Fruit fly (Drosophila melanogaster) whole organism, embryonic: ENCODE data around the gene CG13056.

ENCODE experiments used
- Asciz ChIP-seq: fragments of 200-800 bp; sonication (Bioruptor generic); optimal IDR thresholded peaks from 2 replicates; lab custom pipeline; 2017; ENCODE audit warnings: missing biosample characterization, mild to moderate bottlenecking, missing genetic modification characterization, missing genetic modification reagents
- Bgb ChIP-seq: fragments of 200-800 bp; sonication (Bioruptor generic); IDR thresholded peaks from 2 replicates; pipeline ENCODE4 v1.3.6; 2022; ENCODE audit warnings: missing biosample characterization, missing genetic modification characterization; ENCODE audit not compliant: partially characterized antibody
- CG10209 ChIP-seq: fragments of 200-800 bp; sonication (Bioruptor generic); optimal IDR thresholded peaks from 3 replicates; lab custom pipeline; 2017; ENCODE audit warnings: missing biosample characterization, mild to moderate bottlenecking, missing genetic modification characterization, missing genetic modification reagents
- CG11456 ChIP-seq: fragments of 200-800 bp; sonication (Bioruptor generic); IDR thresholded peaks from 3 replicates; pipeline ENCODE4 v1.3.6; 2022; ENCODE audit warnings: missing biosample characterization, missing genetic modification characterization
- CG12219 ChIP-seq: fragments of 200-800 bp; sonication (Bioruptor generic); optimal IDR thresholded peaks from 3 replicates; lab custom pipeline; 2018; ENCODE audit warnings: missing biosample characterization, mild to moderate bottlenecking, missing genetic modification characterization
- CG12299 ChIP-seq: fragments of 200-800 bp; sonication (Bioruptor generic); optimal IDR thresholded peaks from 2 replicates; lab custom pipeline; 2018; ENCODE audit warnings: missing biosample characterization, mild to moderate bottlenecking, missing genetic modification characterization
- CG12391 ChIP-seq: fragments of 200-800 bp; sonication (Bioruptor generic); optimal IDR thresholded peaks from 3 replicates; lab custom pipeline; 2018; ENCODE audit warnings: missing biosample characterization, mild to moderate bottlenecking, missing genetic modification characterization, moderate library complexity
- CG12744 ChIP-seq: fragments of 200-800 bp; sonication (Bioruptor generic); optimal IDR thresholded peaks from 2 replicates; lab custom pipeline; 2016; ENCODE audit warnings: missing biosample characterization, missing genetic modification characterization
- CG15073 ChIP-seq: fragments of 200-800 bp; sonication (Bioruptor generic); optimal IDR thresholded peaks from 2 replicates; lab custom pipeline; 2016; ENCODE audit warnings: missing biosample characterization, missing genetic modification characterization
- CG16813 ChIP-seq: fragments of 200-800 bp; sonication (Bioruptor generic); IDR thresholded peaks from 3 replicates; pipeline ENCODE4 v1.3.6; 2022; ENCODE audit warnings: missing biosample characterization, missing genetic modification characterization; ENCODE audit not compliant: partially characterized antibody
- CG17568 ChIP-seq: fragments of 200-800 bp; sonication (Bioruptor generic); optimal IDR thresholded peaks from 2 replicates; lab custom pipeline; 2018; ENCODE audit warnings: missing biosample characterization, mild to moderate bottlenecking, missing genetic modification characterization, moderate library complexity
- CG17829 ChIP-seq: fragments of 200-800 bp; optimal IDR thresholded peaks from 2 replicates; lab custom pipeline; 2019; ENCODE audit warnings: missing biosample characterization, mild to moderate bottlenecking, missing genetic modification characterization, moderate library complexity
- CG18764 ChIP-seq: fragments of 200-800 bp; sonication (Bioruptor generic); optimal IDR thresholded peaks from 3 replicates; lab custom pipeline; 2016; ENCODE audit warnings: missing biosample characterization, missing genetic modification characterization
- CG2199 ChIP-seq: fragments of 200-800 bp; sonication (Bioruptor generic); IDR thresholded peaks from 3 replicates; pipeline ENCODE4 v1.3.6; 2022; ENCODE audit warnings: missing biosample characterization, missing genetic modification characterization
- CG30020 ChIP-seq: fragments of 200-800 bp; optimal IDR thresholded peaks from 2 replicates; lab custom pipeline; 2019; ENCODE audit warnings: missing biosample characterization, mild to moderate bottlenecking, missing genetic modification characterization, moderate library complexity
- CG30403 ChIP-seq: fragments of 200-800 bp; sonication (Bioruptor generic); optimal IDR thresholded peaks from 3 replicates; lab custom pipeline; 2016; ENCODE audit warnings: missing biosample characterization, missing genetic modification characterization
- CG34224 ChIP-seq: fragments of 200-800 bp; sonication (Bioruptor generic); IDR thresholded peaks from 3 replicates; pipeline ENCODE4 v1.3.6; 2022; ENCODE audit warnings: missing biosample characterization, missing genetic modification characterization; ENCODE audit not compliant: partially characterized antibody
- CG4328 ChIP-seq: fragments of 200-800 bp; sonication (Bioruptor generic); optimal IDR thresholded peaks from 3 replicates; lab custom pipeline; 2017; ENCODE audit warnings: missing biosample characterization, missing genetic modification reagents, missing genetic modification characterization
- CG8089 ChIP-seq: fragments of 200-800 bp; sonication (Bioruptor generic); optimal IDR thresholded peaks from 3 replicates; lab custom pipeline; 2016; ENCODE audit warnings: missing biosample characterization, missing genetic modification characterization
- CG8478 ChIP-seq: fragments of >200 bp; optimal IDR thresholded peaks from 2 replicates; lab custom pipeline; 2018
- CG8944 ChIP-seq: fragments of 200-800 bp; sonication (Bioruptor generic); optimal IDR thresholded peaks from 3 replicates; lab custom pipeline; 2016; ENCODE audit warnings: missing biosample characterization, missing genetic modification characterization
- CkIIα-i1 ChIP-seq: fragments of 200-800 bp; sonication (Bioruptor generic); IDR thresholded peaks from 2 replicates; pipeline ENCODE4 v1.3.6; 2022; ENCODE audit warnings: missing biosample characterization, missing genetic modification characterization
- CrebB ChIP-seq: fragments of 200-800 bp; sonication (Bioruptor generic); optimal IDR thresholded peaks from 3 replicates; lab custom pipeline; 2018; ENCODE audit warnings: missing biosample characterization, mild to moderate bottlenecking, missing genetic modification characterization
- D ChIP-seq, 2 experiments: fragments of 200-800 bp in 1 of 2; fragments of >200 bp in 1 of 2; sonication (Bioruptor generic) in 1 of 2; optimal IDR thresholded peaks; 2 replicates in 1 of 2; 3 replicates in 1 of 2; lab custom pipeline; 2017; ENCODE audit warnings: mild to moderate bottlenecking in 1 of 2, missing biosample characterization in 1 of 2, missing genetic modification characterization in 1 of 2, missing genetic modification reagents in 1 of 2
- HLH3B ChIP-seq: fragments of 200-800 bp; sonication (Bioruptor generic); IDR thresholded peaks from 2 replicates; pipeline ENCODE4 v1.3.6; 2022; ENCODE audit warnings: missing biosample characterization, missing genetic modification characterization
- HLH54F ChIP-seq: fragments of 200-800 bp; sonication (Bioruptor generic); optimal IDR thresholded peaks from 3 replicates; lab custom pipeline; 2016; ENCODE audit warnings: missing biosample characterization, missing genetic modification characterization
- NC2α ChIP-seq: fragments of 200-800 bp; sonication (Bioruptor generic); optimal IDR thresholded peaks from 2 replicates; lab custom pipeline; 2016; ENCODE audit warnings: missing biosample characterization, missing genetic modification characterization
- NFAT ChIP-seq: fragments of 200-800 bp; sonication (Bioruptor generic); IDR thresholded peaks from 2 replicates; pipeline ENCODE4 v1.3.6; 2022; ENCODE audit warnings: missing biosample characterization, missing genetic modification characterization
- Nf-YC ChIP-seq: fragments of 200-800 bp; optimal IDR thresholded peaks from 3 replicates; lab custom pipeline; 2019; ENCODE audit warnings: missing biosample characterization, mild to moderate bottlenecking, missing genetic modification characterization, moderate library complexity
- Ptx1 ChIP-seq: fragments of 200-800 bp; sonication (Bioruptor generic); IDR thresholded peaks from 2 replicates; pipeline ENCODE4 v1.3.6; 2022; ENCODE audit warnings: missing biosample characterization, missing genetic modification characterization
- Rfx ChIP-seq: fragments of 200-800 bp; sonication (Bioruptor generic); IDR thresholded peaks from 2 replicates; pipeline ENCODE4 v1.3.6; 2022; ENCODE audit warnings: missing biosample characterization, missing genetic modification characterization
- br ChIP-seq: fragments of >200 bp; optimal IDR thresholded peaks from 2 replicates; lab custom pipeline; 2017
- ci ChIP-seq: fragments of 200-800 bp; sonication (Bioruptor generic); IDR thresholded peaks from 3 replicates; pipeline ENCODE4 v1.3.6; 2022; ENCODE audit warnings: missing biosample characterization, missing genetic modification characterization
- esg ChIP-seq: fragments of 200-800 bp; sonication (Bioruptor generic); conservative IDR thresholded peaks from 2 replicates; pipeline ENCODE4 v1.3.6; 2022; ENCODE audit warnings: missing biosample characterization, missing genetic modification characterization
- fu2 ChIP-seq: fragments of 200-800 bp; sonication (Bioruptor generic); optimal IDR thresholded peaks from 2 replicates; lab custom pipeline; 2016; ENCODE audit warnings: missing biosample characterization, missing genetic modification characterization
- gcm2 ChIP-seq: fragments of 200-800 bp; sonication (Bioruptor generic); optimal IDR thresholded peaks from 2 replicates; lab custom pipeline; 2016; ENCODE audit warnings: missing biosample characterization, missing genetic modification characterization
- gem ChIP-seq: fragments of 200-800 bp; sonication (Bioruptor generic); optimal IDR thresholded peaks from 2 replicates; lab custom pipeline; 2019; ENCODE audit warnings: missing biosample characterization, mild to moderate bottlenecking, missing genetic modification characterization, moderate library complexity
- hkb ChIP-seq, 2 experiments: fragments of 200-800 bp in 1 of 2; fragments of >200 bp in 1 of 2; sonication (Bioruptor generic) in 1 of 2; IDR thresholded peaks in 1 of 2; optimal IDR thresholded peaks in 1 of 2; 2 replicates each; pipeline versions ENCODE4 v1.3.6 to Lab custom; 2017 to 2022; ENCODE audit warnings: missing biosample characterization in 1 of 2, missing genetic modification characterization in 1 of 2
- klu ChIP-seq: fragments of 200-800 bp; sonication (Bioruptor generic); IDR thresholded peaks from 2 replicates; pipeline ENCODE4 v1.3.6; 2022; ENCODE audit warnings: missing biosample characterization, missing genetic modification characterization
- lab ChIP-seq: fragments of 200-800 bp; sonication (Bioruptor generic); optimal IDR thresholded peaks from 3 replicates; lab custom pipeline; 2017; ENCODE audit warnings: missing biosample characterization, missing genetic modification characterization, mild to moderate bottlenecking, moderate library complexity, missing genetic modification reagents
- org-1 ChIP-seq: fragments of 200-800 bp; sonication (Bioruptor generic); optimal IDR thresholded peaks from 2 replicates; lab custom pipeline; 2017; ENCODE audit warnings: missing biosample characterization, missing genetic modification characterization
- pho ChIP-seq: fragments of 200-800 bp; sonication (Bioruptor generic); optimal IDR thresholded peaks from 2 replicates; lab custom pipeline; 2016; ENCODE audit warnings: missing biosample characterization, missing genetic modification characterization
- slou ChIP-seq: fragments of 200-800 bp; sonication (Bioruptor generic); optimal IDR thresholded peaks from 3 replicates; lab custom pipeline; 2016; ENCODE audit warnings: missing biosample characterization, missing genetic modification characterization
- slp2 ChIP-seq: fragments of 200-800 bp; sonication (Bioruptor generic); optimal IDR thresholded peaks from 2 replicates; lab custom pipeline; 2016; ENCODE audit warnings: missing biosample characterization, missing genetic modification characterization
- sob ChIP-seq: fragments of 200-800 bp; sonication (Bioruptor generic); IDR thresholded peaks from 2 replicates; pipeline ENCODE4 v1.3.6; 2022; ENCODE audit warnings: missing biosample characterization, missing genetic modification characterization
- ssp ChIP-seq: fragments of 200-800 bp; sonication (Bioruptor generic); IDR thresholded peaks from 2 replicates; pipeline ENCODE4 v1.3.6; 2022; ENCODE audit warnings: missing biosample characterization, missing genetic modification characterization
- tio ChIP-seq: fragments of 200-800 bp; sonication (Bioruptor generic); optimal IDR thresholded peaks from 2 replicates; lab custom pipeline; 2017; ENCODE audit warnings: missing biosample characterization, missing genetic modification characterization, inconsistent platforms
- twi ChIP-seq: fragments of 200-800 bp; optimal IDR thresholded peaks from 2 replicates; lab custom pipeline; 2019; ENCODE audit warnings: missing biosample characterization, mild to moderate bottlenecking, missing genetic modification characterization, moderate library complexity
- wek ChIP-seq: fragments of 200-800 bp; sonication (Bioruptor generic); optimal IDR thresholded peaks from 3 replicates; lab custom pipeline; 2018; ENCODE audit warnings: missing biosample characterization, mild to moderate bottlenecking, missing genetic modification characterization, moderate library complexity
- zen ChIP-seq: fragments of 200-800 bp; sonication (Bioruptor generic); optimal IDR thresholded peaks from 3 replicates; lab custom pipeline; 2018; ENCODE audit warnings: missing biosample characterization, mild to moderate bottlenecking, missing genetic modification characterization, moderate library complexity

Gene CG13056

dm6 chr3L:16380770-16381169 is 47.7 kb downstream of the CG13056 start (continued):
- TF ChIP-seq CG17829 (tag; lab: Kevin White, UChicago) (peak; percentile 66), twi (tag; lab: Kevin White, UChicago) (peak; percentile 42), CG12391 (peak; percentile 62), CG30020 (tag; lab: Kevin White, UChicago) (peak; percentile 8), CG11456 (GFP tag; lab: Robert Waterston, UW) (no peak), CG15073 (GFP tag; lab: Kevin White, UChicago) (no peak), zen (tag; lab: Kevin White, UChicago) (peak; percentile 2), slp2 (GFP tag; lab: Kevin White, UChicago) (no peak), Ptx1 (peak; percentile 63), CG8944 (GFP tag; lab: Kevin White, UChicago) (peak; percentile 66), pho (peak; percentile 59), CG17568 (GFP tag; lab: Kevin White, UChicago) (peak; percentile 29), CG12299 (peak; percentile 49), Rfx (GFP tag; lab: Robert Waterston, UW) (0 out of 2 replicates have a peak, but pooled peaks have one; percentile 69), Nf-YC (tag; lab: Kevin White, UChicago) (peak; percentile 73), CG12219 (GFP tag; lab: Kevin White, UChicago) (peak; percentile 65), Asciz (GFP tag; lab: Kevin White, UChicago) (peak; percentile 65), CG4328 (GFP tag; lab: Kevin White, UChicago) (peak; percentile 58), D (optimal IDR thresholded peaks at IDR 0.05; lab: Kevin White, UChicago) (no peak), D (GFP tag; optimal IDR thresholded peaks at IDR 0.05; lab: Kevin White, UChicago) (peak; percentile 58), NC2α (GFP tag; lab: Kevin White, UChicago) (peak; percentile 4), CG18764 (GFP tag; lab: Kevin White, UChicago) (no peak), ci (GFP tag; lab: Robert Waterston, UW) (0 out of 3 replicates have a peak, but pooled peaks have one; percentile 15), tio (GFP tag; lab: Kevin White, UChicago) (no peak), CG12744 (GFP tag; lab: Kevin White, UChicago) (peak; percentile 10), CG34224 (GFP tag; lab: Robert Waterston, UW) (no peak), org-1 (GFP tag; lab: Kevin White, UChicago) (peak; percentile 50), esg (peak; percentile 48; the same call in 1 of the 2 replicates), HLH3B (GFP tag; lab: Robert Waterston, UW) (peak; percentile 60), CG30403 (GFP tag; lab: Kevin White, UChicago) (peak; percentile 71), sob (GFP tag; lab: Robert Waterston, UW) (peak; percentile 66), Bgb (GFP tag; lab: Robert Waterston, UW) (no peak), wek (GFP tag; lab: Kevin White, UChicago) (no peak), lab (GFP tag; lab: Kevin White, UChicago) (peak; percentile 88), gem (tag; lab: Kevin White, UChicago) (peak; percentile 80), CG10209 (GFP tag; lab: Kevin White, UChicago) (peak; percentile 56), klu (GFP tag; lab: Robert Waterston, UW) (0 out of 2 replicates have a peak, but pooled peaks have one; percentile 25), CG8089 (peak; percentile 58), hkb (optimal IDR thresholded peaks at IDR 0.05; lab: Kevin White, UChicago) (no peak), hkb (GFP tag; IDR thresholded peaks at IDR 0.05; lab: Robert Waterston, UW) (peak; percentile 41; the same call in 1 of the 2 replicates), br (lab: Kevin White, UChicago) (no peak), HLH54F (peak; percentile 58), CrebB (tag; lab: Kevin White, UChicago) (peak; percentile 44), CkIIα-i1 (no peak), CG16813 (GFP tag; lab: Robert Waterston, UW) (no peak), gcm2 (GFP tag; lab: Kevin White, UChicago) (no peak), CG2199 (GFP tag; lab: Robert Waterston, UW) (0 out of 3 replicates have a peak, but pooled peaks have one; percentile 25), slou (GFP tag; lab: Kevin White, UChicago) (no peak), fu2 (GFP tag; lab: Kevin White, UChicago) (peak; percentile 50), NFAT (peak; percentile 38; the same call in 1 of the 2 replicates), ssp (GFP tag; lab: Robert Waterston, UW) (0 out of 2 replicates have a peak, but pooled peaks have one; percentile 5), CG8478 (lab: Kevin White, UChicago) (no peak)
